Fruit fly (Drosophila melanogaster): ENCODE measurements around the gene AP-1mu.

AP-1mu gene

DNA sequence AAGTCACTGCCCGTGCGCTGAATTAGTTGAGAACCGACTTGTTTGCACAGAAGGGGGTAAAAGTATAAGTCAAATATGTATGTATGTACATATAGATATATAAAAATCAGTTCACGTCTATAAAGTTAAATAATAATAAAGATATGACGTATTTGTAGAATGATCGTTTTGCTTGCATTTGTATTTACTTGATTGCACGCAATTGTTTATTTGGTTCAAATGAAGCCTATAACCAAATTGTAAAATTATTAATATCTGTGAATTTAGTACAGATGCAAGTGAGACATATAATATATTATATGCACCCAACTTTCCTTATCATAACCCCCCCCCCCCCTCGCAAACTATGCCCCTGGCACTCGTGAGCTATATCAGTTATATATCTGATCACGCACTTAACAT is 41.2 kb upstream of the AP-1mu start:
- TF ChIP-seq CG9139 (GFP tag; optimal IDR thresholded peaks at IDR 0.05) (peak; percentile 51), svp (GFP tag) (peak; percentile 72), esn (GFP tag; optimal IDR thresholded peaks at IDR 0.05) (peak; percentile 4), achi (GFP tag; optimal IDR thresholded peaks at IDR 0.05) (peak; percentile 52), dsx (GFP tag; optimal IDR thresholded peaks at IDR 0.05; ENCODE audit: poor library complexity, severe bottlenecking) (peak; percentile 57), Eip78C (GFP tag) (peak; percentile 84), Hr39 (GFP tag; optimal IDR thresholded peaks at IDR 0.05) (no peak), CG6792 (GFP tag; optimal IDR thresholded peaks at IDR 0.05) (peak; percentile 39), CG32006 (GFP tag; optimal IDR thresholded peaks at IDR 0.05) (peak; percentile 17), CG7368 (GFP tag; optimal IDR thresholded peaks at IDR 0.05) (peak; percentile 4), CG3032 (tag; optimal IDR thresholded peaks at IDR 0.05) (peak; percentile 49), CG1621 (tag; optimal IDR thresholded peaks at IDR 0.05) (peak; percentile 26), CG4318 (GFP tag; optimal IDR thresholded peaks at IDR 0.05) (no peak), Ets96B (tag; optimal IDR thresholded peaks at IDR 0.05) (peak; percentile 55), CG6808 (GFP tag; optimal IDR thresholded peaks at IDR 0.05) (peak; percentile 56), CG31627 (GFP tag; optimal IDR thresholded peaks at IDR 0.05) (no peak), CG16779 (tag; optimal IDR thresholded peaks at IDR 0.05) (peak; percentile 36), Hr4 (GFP tag; optimal IDR thresholded peaks at IDR 0.05) (no peak), CG8632 (GFP tag; optimal IDR thresholded peaks at IDR 0.05) (peak; percentile 44), fkh (GFP tag; optimal IDR thresholded peaks at IDR 0.05) (peak; percentile 83), CG8319 (GFP tag; optimal IDR thresholded peaks at IDR 0.05) (peak; percentile 31), Eip75B (GFP tag; optimal IDR thresholded peaks at IDR 0.05) (no peak), CG10631 (GFP tag; optimal IDR thresholded peaks at IDR 0.05) (peak; percentile 41), Sox15 (GFP tag; optimal IDR thresholded peaks at IDR 0.05) (peak; percentile 10), lz (GFP tag; optimal IDR thresholded peaks at IDR 0.05) (no peak), acj6 (GFP tag; optimal IDR thresholded peaks at IDR 0.05) (peak; percentile 4), net (GFP tag; optimal IDR thresholded peaks at IDR 0.05) (peak; percentile 47), CG8119 (GFP tag; IDR thresholded peaks at IDR 0.05) (no peak), pdm3 (GFP tag; optimal IDR thresholded peaks at IDR 0.05) (peak; percentile 8), spab (GFP tag; optimal IDR thresholded peaks at IDR 0.05) (peak; percentile 39), Met (GFP tag; optimal IDR thresholded peaks at IDR 0.05) (no peak), vri (GFP tag; optimal IDR thresholded peaks at IDR 0.05) (peak; percentile 17), fd59A (GFP tag; optimal IDR thresholded peaks at IDR 0.05) (peak; percentile 18), Smox (GFP tag; optimal IDR thresholded peaks at IDR 0.05) (peak; percentile 21), topi (GFP tag; optimal IDR thresholded peaks at IDR 0.05) (peak; percentile 33), CG6854 (GFP tag; optimal IDR thresholded peaks at IDR 0.05) (no peak), CG3919 (GFP tag; optimal IDR thresholded peaks at IDR 0.05) (peak; percentile 45), OdsH (GFP tag; optimal IDR thresholded peaks at IDR 0.05) (peak; percentile 50), eg (GFP tag; IDR thresholded peaks at IDR 0.05) (0 out of 3 replicates have a peak, but pooled peaks have one; percentile 29), CG6163 (GFP tag; IDR thresholded peaks at IDR 0.05) (peak; percentile 59; the same call in 1 of the 3 replicates), CG34406 (GFP tag; optimal IDR thresholded peaks at IDR 0.05) (peak; percentile 47), cyc (GFP tag; optimal IDR thresholded peaks at IDR 0.05) (no peak), CG6276 (GFP tag; optimal IDR thresholded peaks at IDR 0.05) (no peak), Sox102F (GFP tag; optimal IDR thresholded peaks at IDR 0.05) (peak; percentile 27), CG10669 (GFP tag; optimal IDR thresholded peaks at IDR 0.05) (peak; percentile 46), Lpt (GFP tag; optimal IDR thresholded peaks at IDR 0.05) (no peak), ss (GFP tag; optimal IDR thresholded peaks at IDR 0.05) (peak; percentile 36 to 50), CG11902 (GFP tag; optimal IDR thresholded peaks at IDR 0.05) (no peak), CG11762 (GFP tag; optimal IDR thresholded peaks at IDR 0.05; ENCODE audit: insufficient read depth) (peak; percentile 42)
